Fruit fly (Drosophila melanogaster): ENCODE results near the gene CG16781.

CG16781 gene

DNA sequence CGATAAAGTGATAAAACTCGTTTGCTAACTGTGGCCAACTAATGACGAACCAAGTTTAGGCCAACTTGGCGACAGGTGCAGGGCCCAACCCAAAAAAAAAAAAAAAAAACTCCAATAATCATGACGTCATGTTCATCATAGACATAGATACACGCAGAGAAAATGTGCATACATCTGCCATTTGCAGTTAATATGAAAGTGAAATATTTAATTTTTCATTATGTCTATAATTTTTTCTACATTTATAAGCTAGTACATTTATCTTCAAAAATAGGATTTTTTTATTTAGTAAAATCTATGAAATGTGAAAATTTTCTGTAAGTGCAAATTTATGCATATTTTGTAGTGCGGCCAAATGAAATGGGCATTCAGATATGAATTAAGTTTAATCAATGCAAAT lies 32.2 kb downstream of the CG16781 start (continued):
- TF ChIP-seq CG32772 (GFP tag; IDR thresholded peaks at IDR 0.05): peak; percentile 82
- no peak for TF ChIP-seq hkb (optimal IDR thresholded peaks at IDR 0.05)
- TF ChIP-seq hkb (GFP tag; IDR thresholded peaks at IDR 0.05): peak; percentile 62
- no peak for TF ChIP-seq tll (GFP tag; optimal IDR thresholded peaks at IDR 0.05)
- no peak for TF ChIP-seq shn (GFP tag; optimal IDR thresholded peaks at IDR 0.05)
- no peak for TF ChIP-seq CG8944 (GFP tag; optimal IDR thresholded peaks at IDR 0.05)
- TF ChIP-seq gfzf (GFP tag; optimal IDR thresholded peaks at IDR 0.05): no peak
- peak; percentile 88 for TF ChIP-seq slbo (GFP tag; IDR thresholded peaks at IDR 0.05)
- no peak for TF ChIP-seq CG6791 (GFP tag; IDR thresholded peaks at IDR 0.05; ENCODE audit: partially characterized antibody)
- TF ChIP-seq CG7271 (tag; optimal IDR thresholded peaks at IDR 0.05): no peak
- peak; percentile 81 for TF ChIP-seq CG2712 (tag; optimal IDR thresholded peaks at IDR 0.05)
- TF ChIP-seq ro (GFP tag; IDR thresholded peaks at IDR 0.05): 0 out of 2 replicates have a peak, but pooled peaks have one; percentile 24
- peak; percentile 77 for TF ChIP-seq esg (GFP tag; conservative IDR thresholded peaks at IDR 0.05)
- no peak for TF ChIP-seq onecut (GFP tag; IDR thresholded peaks at IDR 0.05)
- TF ChIP-seq CG12744 (GFP tag; optimal IDR thresholded peaks at IDR 0.05): no peak
- peak; percentile 86 for TF ChIP-seq ci (GFP tag; IDR thresholded peaks at IDR 0.05)
- TF ChIP-seq Oaz (GFP tag; IDR thresholded peaks at IDR 0.05): peak; percentile 69
- peak; percentile 36 for TF ChIP-seq dmrt11E (tag; optimal IDR thresholded peaks at IDR 0.05)
- peak; percentile 69 for TF ChIP-seq Xbp1 (GFP tag; optimal IDR thresholded peaks at IDR 0.05)
- peak; percentile 22 for TF ChIP-seq Dip3 (GFP tag; optimal IDR thresholded peaks at IDR 0.05)
- peak; percentile 32 for TF ChIP-seq bab2 (GFP tag; optimal IDR thresholded peaks at IDR 0.05)
- no peak for TF ChIP-seq zfh2 (GFP tag; optimal IDR thresholded peaks at IDR 0.05)
- peak; percentile 83 for TF ChIP-seq CG15269 (tag; optimal IDR thresholded peaks at IDR 0.05)
- TF ChIP-seq trh (GFP tag; optimal IDR thresholded peaks at IDR 0.05): peak; percentile 0
- TF ChIP-seq Awh (GFP tag; IDR thresholded peaks at IDR 0.05): peak; percentile 85
- TF ChIP-seq CG11696 (GFP tag; IDR thresholded peaks at IDR 0.05): peak; percentile 53; the same call in 1 of the 2 replicates
- no peak for TF ChIP-seq CG7745 (tag; optimal IDR thresholded peaks at IDR 0.05)
- no peak for TF ChIP-seq ato (GFP tag; IDR thresholded peaks at IDR 0.05; ENCODE audit: partially characterized antibody)
- TF ChIP-seq amos (GFP tag; IDR thresholded peaks at IDR 0.05; ENCODE audit: partially characterized antibody): no peak
- no peak for TF ChIP-seq Neu2 (GFP tag; optimal IDR thresholded peaks at IDR 0.05; ENCODE audit: borderline replicate concordance)
- TF ChIP-seq Dad (GFP tag; optimal IDR thresholded peaks at IDR 0.05): no peak
- 0 out of 3 replicates have a peak, but pooled peaks have one; percentile 15 for TF ChIP-seq Aef1 (GFP tag; IDR thresholded peaks at IDR 0.05)
- peak; percentile 70 for TF ChIP-seq CG12659 (GFP tag; optimal IDR thresholded peaks at IDR 0.05)
- TF ChIP-seq stc (GFP tag; IDR thresholded peaks at IDR 0.05): peak; percentile 87
- TF ChIP-seq CG7928 (GFP tag; optimal IDR thresholded peaks at IDR 0.05): no peak
- no peak for TF ChIP-seq CG10959 (GFP tag; IDR thresholded peaks at IDR 0.05)
- TF ChIP-seq ap (GFP tag; IDR thresholded peaks at IDR 0.05): peak; percentile 66
- TF ChIP-seq jumu (GFP tag; optimal IDR thresholded peaks at IDR 0.05): no peak
- TF ChIP-seq zen (tag; optimal IDR thresholded peaks at IDR 0.05): peak; percentile 30
- TF ChIP-seq CG5180 (GFP tag; optimal IDR thresholded peaks at IDR 0.05): peak; percentile 7
- TF ChIP-seq exex (tag; optimal IDR thresholded peaks at IDR 0.05): no peak
- TF ChIP-seq Meics (GFP tag; optimal IDR thresholded peaks at IDR 0.05): peak; percentile 43
- TF ChIP-seq Abd-B (GFP tag; optimal IDR thresholded peaks at IDR 0.05): peak; percentile 48
- no peak for TF ChIP-seq slp2 (GFP tag; optimal IDR thresholded peaks at IDR 0.05)
- TF ChIP-seq CkIIα-i1 (GFP tag; IDR thresholded peaks at IDR 0.05): no peak
- peak; percentile 51 for TF ChIP-seq Fer3 (tag; optimal IDR thresholded peaks at IDR 0.05)
- TF ChIP-seq CrebB (tag; optimal IDR thresholded peaks at IDR 0.05): peak; percentile 37
- TF ChIP-seq unc-4 (GFP tag; IDR thresholded peaks at IDR 0.05; ENCODE audit: partially characterized antibody): no peak
- TF ChIP-seq grn (GFP tag; optimal IDR thresholded peaks at IDR 0.05): no peak
- no peak for TF ChIP-seq CG8765 (GFP tag; IDR thresholded peaks at IDR 0.05)
- TF ChIP-seq disco-r (GFP tag; optimal IDR thresholded peaks at IDR 0.05): no peak
